Fruit fly (Drosophila melanogaster) whole organism, prepupa: ENCODE data around the gene CG43131.

Source experiments
- Blimp-1 ChIP-seq: fragments of 200-800 bp; sonication (Bioruptor generic); optimal IDR thresholded peaks from 3 replicates; lab custom pipeline; 2017; ENCODE audit warnings: missing biosample characterization, missing genetic modification characterization, mild to moderate bottlenecking, moderate library complexity, missing genetic modification reagents
- CG10669 ChIP-seq: fragments of 200-800 bp; sonication (Bioruptor generic); optimal IDR thresholded peaks from 3 replicates; lab custom pipeline; 2018; ENCODE audit warnings: missing biosample characterization, mild to moderate bottlenecking, missing genetic modification characterization, moderate library complexity
- CG11294 ChIP-seq: fragments of 200-800 bp; sonication (Bioruptor generic); IDR thresholded peaks from 2 replicates; pipeline ENCODE4 v1.3.6; 2022; ENCODE audit warnings: missing biosample characterization, missing genetic modification characterization
- CG11902 ChIP-seq: fragments of 200-800 bp; sonication (Bioruptor generic); optimal IDR thresholded peaks from 3 replicates; lab custom pipeline; 2016; ENCODE audit warnings: missing biosample characterization, missing genetic modification characterization
- CG1621 ChIP-seq: fragments of 200-800 bp; sonication (Bioruptor generic); optimal IDR thresholded peaks from 3 replicates; lab custom pipeline; 2018; ENCODE audit warnings: missing biosample characterization, mild to moderate bottlenecking, missing genetic modification characterization
- CG16779 ChIP-seq: fragments of 200-800 bp; sonication (Bioruptor generic); optimal IDR thresholded peaks from 3 replicates; lab custom pipeline; 2017; ENCODE audit warnings: missing biosample characterization, mild to moderate bottlenecking, missing genetic modification characterization
- CG31627 ChIP-seq: fragments of 200-800 bp; sonication (Bioruptor generic); optimal IDR thresholded peaks from 3 replicates; lab custom pipeline; 2016; ENCODE audit warnings: missing biosample characterization, missing genetic modification characterization
- CG32006 ChIP-seq: fragments of 200-800 bp; sonication (Bioruptor generic); optimal IDR thresholded peaks from 3 replicates; lab custom pipeline; 2017; ENCODE audit warnings: missing biosample characterization, mild to moderate bottlenecking, missing genetic modification characterization
- CG3919 ChIP-seq: fragments of 200-800 bp; sonication (Bioruptor generic); optimal IDR thresholded peaks from 3 replicates; lab custom pipeline; 2016; ENCODE audit warnings: missing biosample characterization, missing genetic modification characterization
- CG4318 ChIP-seq: fragments of 200-800 bp; sonication (Bioruptor generic); optimal IDR thresholded peaks from 3 replicates; lab custom pipeline; 2017; ENCODE audit warnings: missing biosample characterization, mild to moderate bottlenecking, missing genetic modification characterization
- CG6163 ChIP-seq: fragments of 200-800 bp; sonication (Bioruptor generic); IDR thresholded peaks from 3 replicates; pipeline ENCODE4 v1.3.6; 2022; ENCODE audit warnings: missing biosample characterization, missing genetic modification characterization
- CG6808 ChIP-seq: fragments of 200-800 bp; sonication (Bioruptor generic); optimal IDR thresholded peaks from 3 replicates; lab custom pipeline; 2017; ENCODE audit warnings: missing biosample characterization, missing genetic modification characterization, mild to moderate bottlenecking, moderate library complexity, missing genetic modification reagents
- CG8119 ChIP-seq: fragments of 200-800 bp; sonication (Bioruptor generic); IDR thresholded peaks from 3 replicates; pipeline ENCODE4 v1.3.6; 2022; ENCODE audit warnings: missing biosample characterization, missing genetic modification characterization
- CG8319 ChIP-seq: fragments of 200-800 bp; sonication (Bioruptor generic); optimal IDR thresholded peaks from 3 replicates; lab custom pipeline; 2016; ENCODE audit warnings: missing biosample characterization, missing genetic modification characterization
- CG8632 ChIP-seq: fragments of 200-800 bp; sonication (Bioruptor generic); optimal IDR thresholded peaks from 3 replicates; lab custom pipeline; 2016; ENCODE audit warnings: missing biosample characterization, missing genetic modification characterization
- CG9139 ChIP-seq: fragments of 200-800 bp; sonication (Bioruptor generic); optimal IDR thresholded peaks from 3 replicates; lab custom pipeline; 2017; ENCODE audit warnings: missing biosample characterization, mild to moderate bottlenecking, missing genetic modification characterization
- Eip75B ChIP-seq: fragments of 200-800 bp; sonication (Bioruptor generic); optimal IDR thresholded peaks from 3 replicates; lab custom pipeline; 2016; ENCODE audit warnings: missing biosample characterization, missing genetic modification characterization
- Eip93F ChIP-seq: fragments of 200-800 bp; sonication (Bioruptor generic); optimal IDR thresholded peaks from 2 replicates; lab custom pipeline; 2016; ENCODE audit warnings: missing biosample characterization, mild to moderate bottlenecking, missing genetic modification characterization
- Ets21C ChIP-seq: fragments of 200-800 bp; sonication (Bioruptor generic); optimal IDR thresholded peaks from 3 replicates; lab custom pipeline; 2016; ENCODE audit warnings: missing biosample characterization, missing genetic modification characterization
- Ets96B ChIP-seq: fragments of 200-800 bp; optimal IDR thresholded peaks from 2 replicates; lab custom pipeline; 2019; ENCODE audit warnings: missing biosample characterization, mild to moderate bottlenecking, missing genetic modification characterization, moderate library complexity
- Lpt ChIP-seq: fragments of 200-800 bp; sonication (Bioruptor generic); optimal IDR thresholded peaks from 3 replicates; lab custom pipeline; 2016; ENCODE audit warnings: missing biosample characterization, missing genetic modification characterization
- Met ChIP-seq: fragments of 200-800 bp; sonication (Bioruptor generic); optimal IDR thresholded peaks from 3 replicates; lab custom pipeline; 2016; ENCODE audit warnings: missing biosample characterization, missing genetic modification characterization
- OdsH ChIP-seq: fragments of 200-800 bp; sonication (Bioruptor generic); optimal IDR thresholded peaks from 3 replicates; lab custom pipeline; 2016; ENCODE audit warnings: missing biosample characterization, missing genetic modification characterization
- Smox ChIP-seq: fragments of 200-800 bp; sonication (Bioruptor generic); optimal IDR thresholded peaks from 3 replicates; lab custom pipeline; 2016; ENCODE audit warnings: missing biosample characterization, missing genetic modification characterization
- Sox14 ChIP-seq: fragments of 200-800 bp; sonication (Bioruptor generic); optimal IDR thresholded peaks from 3 replicates; lab custom pipeline; 2016; ENCODE audit warnings: missing biosample characterization, missing genetic modification characterization
- Sox15 ChIP-seq: fragments of 200-800 bp; sonication (Bioruptor generic); optimal IDR thresholded peaks from 3 replicates; lab custom pipeline; 2016; ENCODE audit warnings: missing biosample characterization, missing genetic modification characterization
- achi ChIP-seq: fragments of 200-800 bp; sonication (Bioruptor generic); optimal IDR thresholded peaks from 3 replicates; lab custom pipeline; 2016; ENCODE audit warnings: missing biosample characterization, missing genetic modification characterization
- acj6 ChIP-seq: fragments of 200-800 bp; sonication (Bioruptor generic); optimal IDR thresholded peaks from 3 replicates; lab custom pipeline; 2016; ENCODE audit warnings: missing biosample characterization, missing genetic modification characterization
- cyc ChIP-seq: fragments of 200-800 bp; sonication (Bioruptor generic); optimal IDR thresholded peaks from 3 replicates; lab custom pipeline; 2016; ENCODE audit warnings: missing biosample characterization, missing genetic modification characterization
- dac ChIP-seq: fragments of 200-800 bp; sonication (Bioruptor generic); optimal IDR thresholded peaks from 2 replicates; lab custom pipeline; 2017; ENCODE audit warnings: missing biosample characterization, mild to moderate bottlenecking, missing genetic modification characterization
- dsx ChIP-seq: fragments of 200-800 bp; optimal IDR thresholded peaks from 3 replicates; lab custom pipeline; 2019; ENCODE audit warnings: missing biosample characterization, mild to moderate bottlenecking, missing genetic modification characterization, moderate library complexity; ENCODE audit not compliant: poor library complexity, severe bottlenecking
- eg ChIP-seq: fragments of 200-800 bp; sonication (Bioruptor generic); IDR thresholded peaks from 3 replicates; pipeline ENCODE4 v1.3.6; 2022; ENCODE audit warnings: missing biosample characterization, missing genetic modification characterization
- fd59A ChIP-seq: fragments of 200-800 bp; sonication (Bioruptor generic); optimal IDR thresholded peaks from 2 replicates; lab custom pipeline; 2017; ENCODE audit warnings: missing biosample characterization, mild to moderate bottlenecking, missing genetic modification characterization, missing genetic modification reagents
- fd85E ChIP-seq: fragments of 200-800 bp; sonication (Bioruptor generic); optimal IDR thresholded peaks from 3 replicates; lab custom pipeline; 2016; ENCODE audit warnings: missing biosample characterization, missing genetic modification characterization
- lz ChIP-seq: fragments of 200-800 bp; sonication (Bioruptor generic); optimal IDR thresholded peaks from 3 replicates; lab custom pipeline; 2016; ENCODE audit warnings: missing biosample characterization, missing genetic modification characterization
- pdm3 ChIP-seq: fragments of 200-800 bp; sonication (Bioruptor generic); optimal IDR thresholded peaks from 3 replicates; lab custom pipeline; 2016; ENCODE audit warnings: missing biosample characterization, missing genetic modification characterization
- salr ChIP-seq, 2 experiments: fragments of 200-800 bp; sonication (Bioruptor generic); optimal IDR thresholded peaks; 3 replicates each; lab custom pipeline; 2016 to 2018; ENCODE audit warnings: missing biosample characterization in 2 of 2, missing genetic modification characterization in 2 of 2, mild to moderate bottlenecking in 1 of 2
- spab ChIP-seq: fragments of 200-800 bp; sonication (Bioruptor generic); optimal IDR thresholded peaks from 2 replicates; lab custom pipeline; 2017; ENCODE audit warnings: missing biosample characterization, mild to moderate bottlenecking, missing genetic modification characterization, missing genetic modification reagents
- vri ChIP-seq: fragments of 200-800 bp; sonication (Bioruptor generic); optimal IDR thresholded peaks from 3 replicates; lab custom pipeline; 2016; ENCODE audit warnings: missing biosample characterization, mild to moderate bottlenecking, missing genetic modification characterization

Gene CG43131

DNA sequence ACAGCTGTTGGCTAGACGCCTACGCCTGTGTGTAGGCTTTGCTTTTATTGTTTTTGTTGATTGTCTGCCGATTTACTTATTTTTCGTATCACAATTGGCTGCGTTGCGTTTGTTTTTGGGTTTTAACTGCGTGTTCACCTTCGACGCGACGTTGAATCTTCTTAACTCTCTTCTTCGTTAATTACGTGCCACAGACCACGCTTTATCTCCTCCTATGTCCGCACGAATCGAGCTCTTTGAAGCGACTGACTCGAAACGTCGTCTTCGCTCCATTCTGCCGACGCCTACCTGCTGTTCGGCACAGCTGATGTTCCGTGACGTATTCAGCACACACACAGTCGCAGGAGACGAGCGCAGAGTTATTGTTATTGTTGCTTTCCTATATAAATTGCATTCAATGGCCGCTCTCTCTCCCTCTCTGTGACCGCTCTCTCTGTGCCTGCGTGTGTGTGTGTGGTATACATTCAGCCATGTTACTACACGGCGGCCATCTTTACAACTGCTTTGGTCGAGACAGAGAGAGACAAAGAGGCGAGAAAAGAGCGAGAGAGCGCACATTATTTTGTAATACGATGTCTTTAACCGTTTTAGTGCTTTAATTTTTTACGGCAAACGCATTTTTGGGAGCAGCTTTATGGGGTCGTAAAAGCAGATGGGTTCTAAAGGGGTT is 22.0 kb downstream of the CG43131 start, which contains the start of gene corto (continued):
- TF ChIP-seq Eip93F (GFP tag; lab: Kevin White, UChicago) (peak; percentile 60), Ets96B (no peak), fd85E (peak; percentile 65), Ets21C (GFP tag; lab: Kevin White, UChicago) (no peak), spab (GFP tag; lab: Kevin White, UChicago) (no peak), CG4318 (GFP tag; lab: Kevin White, UChicago) (no peak), Eip75B (GFP tag; lab: Kevin White, UChicago) (peak; percentile 24), eg (GFP tag; lab: Robert Waterston, UW) (no peak), CG3919 (GFP tag; lab: Kevin White, UChicago) (no peak), vri (GFP tag; lab: Kevin White, UChicago) (peak; percentile 97), Blimp-1 (GFP tag; lab: Kevin White, UChicago) (peak; percentile 9), Sox14 (peak; percentile 52), CG1621 (tag; lab: Kevin White, UChicago) (no peak), CG9139 (GFP tag; lab: Kevin White, UChicago) (no peak), Sox15 (GFP tag; lab: Kevin White, UChicago) (no peak), achi (no peak), Lpt (GFP tag; lab: Kevin White, UChicago) (no peak), acj6 (GFP tag; lab: Kevin White, UChicago) (no peak), CG11902 (GFP tag; lab: Kevin White, UChicago) (no peak), cyc (GFP tag; lab: Kevin White, UChicago) (no peak), CG8632 (GFP tag; lab: Kevin White, UChicago) (no peak), dac (GFP tag; lab: Kevin White, UChicago) (no peak), CG6163 (no peak), lz (GFP tag; lab: Kevin White, UChicago) (no peak), CG31627 (GFP tag; lab: Kevin White, UChicago) (no peak)

DNA sequence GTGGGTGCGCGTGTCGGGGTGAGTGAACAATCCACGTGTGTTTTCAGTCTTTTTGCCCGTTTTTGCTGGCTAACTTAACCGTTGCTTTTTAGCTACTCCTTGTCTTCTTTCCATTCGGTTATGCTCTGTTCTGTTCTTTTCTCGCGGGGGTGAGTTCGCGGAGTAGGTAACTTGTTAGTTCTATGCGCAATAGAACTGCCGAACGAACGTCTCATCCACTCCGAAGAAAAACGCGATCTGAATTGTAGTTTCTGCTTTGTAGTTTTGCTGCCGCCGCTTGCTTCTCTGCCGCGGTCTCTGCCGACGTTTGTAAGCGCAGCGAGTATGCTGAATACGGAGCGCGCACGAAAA is 22.5 kb downstream of the CG43131 start:
- TF ChIP-seq pdm3 (GFP tag; lab: Kevin White, UChicago), result no peak
- TF ChIP-seq CG3919 (GFP tag; lab: Kevin White, UChicago), result peak; percentile 12

DNA sequence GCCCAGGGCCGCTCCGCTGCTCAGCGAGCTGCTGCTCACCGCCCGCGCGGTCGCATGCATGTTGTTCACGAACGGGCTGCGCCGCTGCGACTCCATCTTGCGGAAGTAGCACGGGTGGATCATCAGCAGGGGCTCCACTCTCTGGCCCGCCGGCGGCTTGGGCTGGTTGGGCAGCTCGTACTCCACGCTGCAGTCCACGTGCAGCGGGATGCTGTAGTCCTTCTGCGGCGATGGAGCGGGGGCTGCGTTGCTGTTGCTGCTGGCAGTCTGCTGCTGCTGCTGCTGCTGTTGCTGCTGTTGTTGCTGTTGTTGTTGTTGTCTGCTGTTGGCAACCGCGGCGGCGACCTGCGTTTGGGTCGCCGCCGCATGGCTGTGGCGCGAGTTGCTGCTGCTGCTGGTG is 23.6 kb downstream of the CG43131 start:
- no peak for TF ChIP-seq OdsH (GFP tag; lab: Kevin White, UChicago)
- TF ChIP-seq dsx (GFP tag; lab: Kevin White, UChicago), result no peak
- no peak for TF ChIP-seq CG8119 (GFP tag; lab: Robert Waterston, UW)
- no peak for TF ChIP-seq CG9139 (GFP tag; lab: Kevin White, UChicago)
- TF ChIP-seq CG16779 (tag; lab: Kevin White, UChicago), result no peak
- TF ChIP-seq CG3919 (GFP tag; lab: Kevin White, UChicago), result no peak
- no peak for TF ChIP-seq CG6808
- TF ChIP-seq CG31627 (GFP tag; lab: Kevin White, UChicago), result no peak
- no peak for TF ChIP-seq salr (GFP tag; optimal IDR thresholded peaks at IDR 0.05; lab: Kevin White, UChicago)
- no peak for TF ChIP-seq CG8319
- no peak for TF ChIP-seq cyc (GFP tag; lab: Kevin White, UChicago)
- no peak for TF ChIP-seq fd59A
- TF ChIP-seq CG10669 (GFP tag; lab: Kevin White, UChicago), result no peak
- TF ChIP-seq achi, result no peak
- no peak for TF ChIP-seq Lpt (GFP tag; lab: Kevin White, UChicago)
- TF ChIP-seq CG32006 (GFP tag; lab: Kevin White, UChicago), result no peak
- no peak for TF ChIP-seq Met (GFP tag; lab: Kevin White, UChicago)
- no peak for TF ChIP-seq eg (GFP tag; lab: Robert Waterston, UW)
- TF ChIP-seq Smox (GFP tag; lab: Kevin White, UChicago), result no peak
- TF ChIP-seq CG11294, result no peak
